Fruit fly (Drosophila melanogaster): ENCODE results near the gene PRY.

- TF ChIP-seq usp (GFP tag; optimal IDR thresholded peaks at IDR 0.05) = no peak
- no peak for TF ChIP-seq Rel (GFP tag; optimal IDR thresholded peaks at IDR 0.05)
- TF ChIP-seq Rel (tag; optimal IDR thresholded peaks at IDR 0.05) = no peak
Observed at dm6 chrY:191920-192319, at the start of gene PRY.
